Worm (Caenorhabditis elegans) whole organism, L4 larva: ENCODE results near the gene sqst-3.
"Not testable (repeated sequence)": the region's sequence is repeated elsewhere in the genome, so short reads cannot be mapped to it uniquely, and the experiment has no call there.

Source experiments
- F10B5.3 ChIP-seq: sonication (generic microtip); optimal IDR thresholded peaks from 2 replicates; lab custom pipeline; 2016; ENCODE audit warnings: mild to moderate bottlenecking, missing genetic modification characterization, missing compliant biosample characterization
- T26A8.4 ChIP-seq: fragments of 200-800 bp; sonication (Bioruptor generic); IDR thresholded peaks from 2 replicates; pipeline ENCODE4 v1.3.6; 2022; ENCODE audit warnings: missing genetic modification characterization, missing compliant biosample characterization
- Y48G9A.11 ChIP-seq: fragments of 200-800 bp; sonication (Bioruptor generic); IDR thresholded peaks from 2 replicates; pipeline ENCODE4 v1.3.6; 2022; ENCODE audit warnings: missing genetic modification reagents, missing genetic modification characterization, missing compliant biosample characterization
- ZK337.2 ChIP-seq: fragments of 200-800 bp; sonication (Bioruptor generic); IDR thresholded peaks from 2 replicates; pipeline ENCODE4 v1.3.6; 2022; ENCODE audit warnings: missing genetic modification reagents, missing genetic modification characterization, missing compliant biosample characterization
- aha-1 ChIP-seq: fragments of 150-350 bp; peaks from one replicate; lab custom pipeline; 2014; ENCODE audit warnings: missing biosample characterization, missing genetic modification characterization
- aly-2 ChIP-seq: sonication (generic microtip); optimal IDR thresholded peaks from 2 replicates; lab custom pipeline; 2018; ENCODE audit warnings: missing biosample characterization, missing genetic modification characterization
- attf-4 ChIP-seq: sonication (generic microtip); optimal IDR thresholded peaks from 3 replicates; lab custom pipeline; 2017; ENCODE audit warnings: missing biosample characterization, missing genetic modification characterization
- ceh-20 ChIP-seq: fragments of 200-800 bp; sonication (Bioruptor generic); IDR thresholded peaks from 2 replicates; pipeline ENCODE4 v1.3.6; 2022; ENCODE audit warnings: missing genetic modification reagents, missing genetic modification characterization, missing compliant biosample characterization
- cey-2 ChIP-seq: sonication (generic microtip); optimal IDR thresholded peaks from 3 replicates; lab custom pipeline; 2017; ENCODE audit warnings: missing genetic modification characterization, mild to moderate bottlenecking, missing compliant biosample characterization, antibody characterized with exemption, borderline replicate concordance; ENCODE audit not compliant: insufficient read depth
- ctbp-1 ChIP-seq: fragments of 200-800 bp; sonication (Bioruptor generic); IDR thresholded peaks from 2 replicates; pipeline ENCODE4 v1.3.6; 2022; ENCODE audit warnings: missing genetic modification reagents, missing genetic modification characterization, missing compliant biosample characterization
- daf-16 ChIP-seq, 3 experiments: sonication (generic microtip); optimal IDR thresholded peaks; 2 replicates each; lab custom pipeline; 2016 to 2017; ENCODE audit warnings: missing genetic modification characterization in 3 of 3, missing genetic modification reagents in 3 of 3, mild to moderate bottlenecking in 2 of 3, missing compliant biosample characterization in 2 of 3, missing biosample characterization in 1 of 3, moderate library complexity in 1 of 3
- fos-1 ChIP-seq: fragments of 150-350 bp; optimal IDR thresholded peaks from 2 replicates; lab custom pipeline; 2014; ENCODE audit warnings: missing biosample characterization, missing genetic modification characterization
- gei-8 ChIP-seq: fragments of 200-800 bp; sonication (Bioruptor generic); optimal IDR thresholded peaks from 2 replicates; lab custom pipeline; 2018; ENCODE audit warnings: mild to moderate bottlenecking, missing genetic modification characterization, missing compliant biosample characterization
- jun-1 ChIP-seq: fragments of 150-350 bp; optimal IDR thresholded peaks from 2 replicates; lab custom pipeline; 2014; ENCODE audit warnings: missing biosample characterization, missing genetic modification reagents, missing genetic modification characterization
- lin-13 ChIP-seq: fragments of 150-350 bp; optimal IDR thresholded peaks from 2 replicates; lab custom pipeline; 2014; ENCODE audit warnings: missing biosample characterization, missing genetic modification reagents, missing genetic modification characterization
- lin-15B ChIP-seq: fragments of 150-350 bp; sonication (generic microtip); optimal IDR thresholded peaks from 3 replicates; lab custom pipeline; 2014; ENCODE audit warnings: missing biosample characterization, missing genetic modification characterization
- lsy-2 ChIP-seq, 2 experiments: fragments of 150-350 bp in 1 of 2; sonication (generic microtip) in 1 of 2; optimal IDR thresholded peaks; 2 replicates each; lab custom pipeline; 2014 to 2017; ENCODE audit warnings: missing biosample characterization in 2 of 2, missing genetic modification characterization in 2 of 2
- nhr-25 ChIP-seq: sonication (generic microtip); optimal IDR thresholded peaks from 2 replicates; lab custom pipeline; 2017; ENCODE audit warnings: missing genetic modification characterization, mild to moderate bottlenecking, missing compliant biosample characterization, antibody characterized with exemption, moderate library complexity, borderline replicate concordance; ENCODE audit not compliant: insufficient read depth
- nhr-48 ChIP-seq: sonication (generic microtip); optimal IDR thresholded peaks from 2 replicates; lab custom pipeline; 2016; ENCODE audit warnings: mild to moderate bottlenecking, missing genetic modification characterization, missing compliant biosample characterization
- sdz-12 ChIP-seq: fragments of 200-800 bp; sonication (Bioruptor generic); optimal IDR thresholded peaks from 2 replicates; lab custom pipeline; 2018; ENCODE audit warnings: mild to moderate bottlenecking, missing genetic modification characterization, missing compliant biosample characterization
- set-16 ChIP-seq: fragments of 200-800 bp; sonication (Bioruptor generic); IDR thresholded peaks from 2 replicates; pipeline ENCODE4 v1.3.6; 2022; ENCODE audit warnings: missing genetic modification reagents, missing genetic modification characterization, missing compliant biosample characterization
- snpc-1.2 ChIP-seq: fragments of 200-800 bp; sonication (Bioruptor generic); IDR thresholded peaks from 2 replicates; pipeline ENCODE4 v1.3.6; 2022; ENCODE audit warnings: missing genetic modification reagents, missing genetic modification characterization, missing compliant biosample characterization
- spr-3 ChIP-seq: fragments of 200-800 bp; sonication (Bioruptor generic); optimal IDR thresholded peaks from 2 replicates; lab custom pipeline; 2018; ENCODE audit warnings: mild to moderate bottlenecking, missing genetic modification characterization, missing compliant biosample characterization
- tra-1 ChIP-seq: fragments of 200-800 bp; sonication (Bioruptor generic); IDR thresholded peaks from 2 replicates; pipeline ENCODE4 v1.3.6; 2022; ENCODE audit warnings: missing genetic modification reagents, missing genetic modification characterization, missing compliant biosample characterization
- unc-62 ChIP-seq, 3 experiments: fragments of 150-350 bp in 1 of 3; sonication (generic microtip); optimal IDR thresholded peaks in 2 of 3; peaks in 1 of 3; 1 replicate in 1 of 3; 2 replicates in 2 of 3; lab custom pipeline; 2014 to 2017; ENCODE audit warnings: missing biosample characterization in 3 of 3, missing genetic modification characterization in 3 of 3, missing genetic modification reagents in 3 of 3, missing genotype in 1 of 3
- vab-7 ChIP-seq: fragments of 200-800 bp; sonication (Bioruptor generic); IDR thresholded peaks from 2 replicates; pipeline ENCODE4 v1.3.6; 2022; ENCODE audit warnings: missing genetic modification reagents, missing genetic modification characterization, missing compliant biosample characterization
- zag-1 ChIP-seq: fragments of 150-350 bp; optimal IDR thresholded peaks from 2 replicates; lab custom pipeline; 2014; ENCODE audit warnings: missing biosample characterization, missing genetic modification characterization
- zfp-2 ChIP-seq: sonication (generic microtip); optimal IDR thresholded peaks from 2 replicates; lab custom pipeline; 2016; ENCODE audit warnings: mild to moderate bottlenecking, missing genetic modification characterization, missing compliant biosample characterization
- zfp-3 ChIP-seq: fragments of 200-800 bp; sonication (Bioruptor generic); conservative IDR thresholded peaks from 2 replicates; pipeline ENCODE4 v1.3.6; 2022; ENCODE audit warnings: missing genetic modification reagents, missing genetic modification characterization, missing compliant biosample characterization
- ztf-7 ChIP-seq: fragments of 150-350 bp; optimal IDR thresholded peaks from 2 replicates; lab custom pipeline; 2014; ENCODE audit warnings: missing biosample characterization, missing genetic modification characterization

Gene sqst-3

DNA sequence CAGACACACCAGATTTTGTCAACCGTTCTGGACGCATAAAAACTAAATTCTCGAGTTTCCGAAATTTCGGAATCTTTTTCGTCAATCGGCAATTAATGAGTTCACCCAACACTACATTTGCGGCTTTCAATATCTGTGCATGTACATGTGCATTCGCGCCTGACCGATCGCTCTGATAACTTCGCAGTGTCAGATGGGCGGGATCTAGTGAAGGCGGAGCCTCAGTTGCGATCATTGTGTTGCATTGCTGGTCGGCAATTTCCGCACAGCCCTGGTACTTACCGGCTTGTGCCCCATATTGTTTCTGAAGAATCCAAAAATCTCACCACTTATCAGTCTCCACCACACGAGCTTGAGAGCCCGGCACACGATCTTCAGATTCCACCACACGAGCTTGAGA lies 30.1 kb downstream of the sqst-3 start:
- TF ChIP-seq F10B5.3 (tag; lab: Kevin White, UChicago) (no peak), unc-62 (GFP tag; optimal IDR thresholded peaks at IDR 0.05 in 1 of 2; lab: Kevin White, UChicago) (peak in 1 of 2 experiments; percentile 62), unc-62 (tag; optimal IDR thresholded peaks at IDR 0.05; lab: Kevin White, UChicago) (no peak), aha-1 (tag; lab: Kevin White, UChicago) (peak; percentile 60)

DNA sequence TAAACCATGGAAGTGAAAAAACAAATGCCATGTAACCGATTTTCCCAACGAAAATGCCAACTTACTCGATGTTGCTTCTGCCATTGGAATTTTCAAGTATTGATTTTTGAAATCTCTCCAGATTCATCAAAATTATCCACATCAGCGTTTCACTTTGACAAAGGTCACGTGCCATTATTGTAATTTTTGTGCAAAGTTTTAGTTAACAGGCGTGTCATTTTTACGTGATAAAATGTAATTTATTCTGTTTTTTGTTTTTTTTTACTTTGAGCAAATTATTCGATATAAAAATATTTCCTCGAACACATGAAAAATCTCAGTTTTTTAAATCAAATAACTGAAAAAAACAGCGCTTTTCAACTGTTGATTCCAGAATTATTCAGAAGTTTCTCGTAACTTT lies 31.8 kb downstream of the sqst-3 start, which contains the start of gene F21D9.2:
Gene F21D9.2, minus strand, starts transcription at position 101 of the 400 bp plus-strand sequence.
- no peak for TF ChIP-seq tra-1 (GFP tag; lab: Robert Waterston, UW)
- no peak for TF ChIP-seq aly-2 (tag; lab: Kevin White, UChicago)
- TF ChIP-seq jun-1 (tag; lab: Kevin White, UChicago), result no peak
- no peak for TF ChIP-seq lsy-2 (tag; optimal IDR thresholded peaks at IDR 0.05; lab: Kevin White, UChicago)
- no peak for TF ChIP-seq ceh-20 (GFP tag; lab: Robert Waterston, UW)
- TF ChIP-seq Y48G9A.11, result no peak
- no peak for TF ChIP-seq ztf-7
- no peak for TF ChIP-seq daf-16 (GFP tag; optimal IDR thresholded peaks at IDR 0.05; lab: Kevin White, UChicago)
- TF ChIP-seq daf-16 (tag; optimal IDR thresholded peaks at IDR 0.05; lab: Kevin White, UChicago), result no peak
- no peak for TF ChIP-seq sdz-12
- TF ChIP-seq zfp-3, result no peak
- no peak for TF ChIP-seq zag-1 (tag; lab: Kevin White, UChicago)
- TF ChIP-seq unc-62 (GFP tag; optimal IDR thresholded peaks at IDR 0.05 in 1 of 2; lab: Kevin White, UChicago), result no peak
- no peak for TF ChIP-seq unc-62 (tag; optimal IDR thresholded peaks at IDR 0.05; lab: Kevin White, UChicago)
- no peak for TF ChIP-seq vab-7 (GFP tag; lab: Robert Waterston, UW)
- TF ChIP-seq ZK337.2, result no peak
- TF ChIP-seq lin-15B, result no peak
- TF ChIP-seq gei-8, result no peak
- TF ChIP-seq nhr-48 (tag; lab: Kevin White, UChicago), result no peak
- TF ChIP-seq zfp-2 (tag; lab: Kevin White, UChicago), result no peak

DNA sequence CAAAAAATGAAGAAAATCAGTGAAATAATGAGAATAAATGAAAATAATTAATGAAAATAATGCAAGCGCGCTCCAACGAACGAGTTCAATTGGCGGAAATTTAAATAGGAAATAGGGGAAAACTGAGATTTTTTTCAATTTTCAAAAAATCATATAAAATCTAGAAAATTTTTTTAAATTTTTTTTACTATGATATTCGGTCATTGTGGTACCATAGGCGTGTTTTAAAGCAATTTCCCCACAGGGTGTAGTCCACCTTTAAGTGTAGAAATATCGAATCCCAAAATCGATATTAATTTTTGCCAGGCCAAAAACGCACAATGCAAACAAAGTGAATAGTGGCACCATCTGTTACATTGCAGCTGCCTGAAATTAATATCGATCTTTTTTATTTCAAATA lies 33.6 kb downstream of the sqst-3 start, which contains the start of gene F21D9.1:
Gene F21D9.1, plus strand, starts transcription at position 301 of the 400 bp plus-strand sequence.
- not testable (repeated sequence) for TF ChIP-seq cey-2 (tag; lab: Kevin White, UChicago); Y48G9A.11; nhr-25

- TF ChIP-seq aha-1 (tag; lab: Kevin White, UChicago) (peak; percentile 65), aly-2 (tag; lab: Kevin White, UChicago) (no peak)
These were observed 45.8 kb downstream of the sqst-3 start for ce11 chrV:19276354-19276753.

DNA sequence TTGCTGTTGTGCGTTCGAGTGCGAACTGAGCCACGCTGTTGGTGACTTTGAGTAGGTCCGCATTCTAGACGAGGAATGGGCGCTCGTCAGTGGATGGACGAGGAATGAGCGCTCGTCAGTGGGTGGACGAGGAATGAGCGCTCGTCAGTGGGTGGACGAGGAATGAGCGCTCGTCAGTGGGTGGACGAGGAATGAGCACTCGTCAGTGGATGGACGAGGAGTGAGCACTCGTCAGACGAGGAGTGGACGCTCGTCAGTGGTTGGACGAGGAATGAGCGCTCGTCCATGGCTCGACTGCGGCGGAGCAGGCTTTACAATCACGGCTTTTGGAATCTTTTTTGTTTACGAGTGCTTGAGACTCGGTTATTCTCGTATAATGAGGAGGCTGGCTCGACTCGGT lies 47.9 kb downstream of the sqst-3 start:
- no peak for TF ChIP-seq lin-13 (GFP tag; lab: Kevin White, UChicago)
- no peak for TF ChIP-seq attf-4 (tag; lab: Kevin White, UChicago)
- no peak for TF ChIP-seq T26A8.4 (GFP tag; lab: Robert Waterston, UW)
- no peak for TF ChIP-seq ctbp-1
- TF ChIP-seq set-16 (GFP tag; lab: Robert Waterston, UW), result peak; percentile 81
- TF ChIP-seq daf-16 (GFP tag; optimal IDR thresholded peaks at IDR 0.05; lab: Kevin White, UChicago), result no peak
- TF ChIP-seq daf-16 (tag; optimal IDR thresholded peaks at IDR 0.05; lab: Kevin White, UChicago), result no peak

DNA sequence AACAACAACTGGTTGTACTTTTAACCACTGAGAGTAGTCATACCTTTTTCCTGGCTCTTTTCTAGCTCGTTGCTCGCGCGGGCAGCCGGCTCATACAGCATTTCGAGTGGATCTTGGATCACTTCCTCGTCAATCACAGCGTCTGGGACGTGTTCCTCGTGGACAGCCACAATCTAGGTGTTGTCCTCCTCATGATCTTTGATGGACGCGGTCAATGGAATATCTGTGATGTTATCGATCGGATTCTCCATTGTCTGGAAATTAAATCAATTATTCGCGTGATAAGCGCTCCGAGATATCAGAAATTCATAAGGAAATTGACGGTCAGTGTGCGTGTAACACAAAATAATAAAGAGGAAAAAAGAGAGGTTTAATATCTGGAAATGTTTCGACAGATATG lies 49.3 kb downstream of the sqst-3 start, which contains the start of gene F21D9.8:
Gene F21D9.8, minus strand, starts transcription at position 101 of the 400 bp plus-strand sequence.
- no peak for TF ChIP-seq vab-7 (GFP tag; lab: Robert Waterston, UW)
- TF ChIP-seq spr-3 (GFP tag; lab: Kevin White, UChicago), result no peak
- no peak for TF ChIP-seq snpc-1.2 (GFP tag; lab: Robert Waterston, UW)
- no peak for TF ChIP-seq fos-1 (tag; lab: Kevin White, UChicago)
